Fruit fly (Drosophila melanogaster) whole organism, embryonic: ENCODE data around the gene CG15418.

Experiments used
- CG10959 ChIP-seq: fragments of 200-800 bp; sonication (Bioruptor generic); IDR thresholded peaks from 2 replicates; pipeline ENCODE4 v1.3.6; 2022; ENCODE audit warnings: missing biosample characterization, missing genetic modification characterization
- CG11085 ChIP-seq: fragments of 200-800 bp; sonication (Bioruptor generic); IDR thresholded peaks from 2 replicates; pipeline ENCODE4 v1.3.6; 2022; ENCODE audit warnings: missing biosample characterization, missing genetic modification characterization
- CG11247 ChIP-seq: fragments of 200-800 bp; sonication (Bioruptor generic); IDR thresholded peaks from 2 replicates; pipeline ENCODE4 v1.3.6; 2022; ENCODE audit warnings: missing biosample characterization, missing genetic modification characterization
- CG12236 ChIP-seq: fragments of 200-800 bp; sonication (Bioruptor generic); optimal IDR thresholded peaks from 2 replicates; lab custom pipeline; 2016; ENCODE audit warnings: missing biosample characterization, missing genetic modification characterization
- CG13775 ChIP-seq: fragments of 200-800 bp; sonication (Bioruptor generic); optimal IDR thresholded peaks from 3 replicates; lab custom pipeline; 2017; ENCODE audit warnings: missing biosample characterization, mild to moderate bottlenecking, missing genetic modification characterization
- CG1603 ChIP-seq: fragments of 200-800 bp; sonication (Bioruptor generic); optimal IDR thresholded peaks from 2 replicates; lab custom pipeline; 2019; ENCODE audit warnings: missing biosample characterization, mild to moderate bottlenecking, missing genetic modification characterization, moderate library complexity
- CG16863 ChIP-seq: fragments of 200-800 bp; sonication (Bioruptor generic); optimal IDR thresholded peaks from 3 replicates; lab custom pipeline; 2016; ENCODE audit warnings: missing biosample characterization, missing genetic modification characterization
- CG17361 ChIP-seq: fragments of 200-800 bp; sonication (Bioruptor generic); IDR thresholded peaks from 3 replicates; pipeline ENCODE4 v1.3.6; 2022; ENCODE audit warnings: missing biosample characterization, missing genetic modification characterization
- CG18619 ChIP-seq: fragments of 200-800 bp; sonication (Bioruptor generic); optimal IDR thresholded peaks from 3 replicates; lab custom pipeline; 2017; ENCODE audit warnings: missing biosample characterization, mild to moderate bottlenecking, missing genetic modification characterization
- CG2712 ChIP-seq: fragments of 200-800 bp; optimal IDR thresholded peaks from 3 replicates; lab custom pipeline; 2019; ENCODE audit warnings: missing biosample characterization, mild to moderate bottlenecking, missing genetic modification characterization, moderate library complexity
- CG31365 ChIP-seq: fragments of 200-800 bp; sonication (Bioruptor generic); optimal IDR thresholded peaks from 2 replicates; lab custom pipeline; 2018; ENCODE audit warnings: missing biosample characterization, mild to moderate bottlenecking, missing genetic modification characterization
- CG33213 ChIP-seq: fragments of 200-800 bp; sonication (Bioruptor generic); optimal IDR thresholded peaks from 3 replicates; lab custom pipeline; 2016; ENCODE audit warnings: missing biosample characterization, missing genetic modification characterization
- CG33557 ChIP-seq: fragments of 200-800 bp; sonication (Bioruptor generic); optimal IDR thresholded peaks from 2 replicates; lab custom pipeline; 2019; ENCODE audit warnings: missing biosample characterization, mild to moderate bottlenecking, missing genetic modification characterization, moderate library complexity
- CG4854 ChIP-seq: fragments of 200-800 bp; sonication (Bioruptor generic); optimal IDR thresholded peaks from 2 replicates; lab custom pipeline; 2016; ENCODE audit warnings: missing biosample characterization, missing genetic modification characterization, inconsistent platforms
- CG5953 ChIP-seq: fragments of 200-800 bp; sonication (Bioruptor generic); IDR thresholded peaks from 2 replicates; pipeline ENCODE4 v1.3.6; 2022; ENCODE audit warnings: missing biosample characterization, missing genetic modification characterization
- CG6854 ChIP-seq: fragments of 200-800 bp; sonication (Bioruptor generic); optimal IDR thresholded peaks from 3 replicates; lab custom pipeline; 2017; ENCODE audit warnings: missing biosample characterization, mild to moderate bottlenecking, missing genetic modification characterization
- CG8089 ChIP-seq: fragments of 200-800 bp; sonication (Bioruptor generic); optimal IDR thresholded peaks from 3 replicates; lab custom pipeline; 2016; ENCODE audit warnings: missing biosample characterization, missing genetic modification characterization
- Drgx ChIP-seq: fragments of 200-800 bp; sonication (Bioruptor generic); IDR thresholded peaks from 2 replicates; pipeline ENCODE4 v1.3.6; 2022; ENCODE audit warnings: missing biosample characterization, missing genetic modification characterization
- E2f1 ChIP-seq: fragments of 200-800 bp; sonication (Bioruptor generic); IDR thresholded peaks from 2 replicates; pipeline ENCODE4 v1.3.6; 2022; ENCODE audit warnings: missing biosample characterization, missing genetic modification characterization
- H15 ChIP-seq: fragments of 200-800 bp; sonication (Bioruptor generic); IDR thresholded peaks from 3 replicates; pipeline ENCODE4 v1.3.6; 2022; ENCODE audit warnings: missing biosample characterization, missing genetic modification characterization
- HLHmδ ChIP-seq: fragments of 200-800 bp; sonication (Bioruptor generic); optimal IDR thresholded peaks from 2 replicates; lab custom pipeline; 2018; ENCODE audit warnings: missing biosample characterization, mild to moderate bottlenecking, missing genetic modification characterization, moderate library complexity
- Hey ChIP-seq: fragments of 200-800 bp; sonication (Bioruptor generic); optimal IDR thresholded peaks from 3 replicates; lab custom pipeline; 2018; ENCODE audit warnings: missing biosample characterization, mild to moderate bottlenecking, missing genetic modification characterization
- Lhr ChIP-seq: fragments of 200-800 bp; sonication (Bioruptor generic); optimal IDR thresholded peaks from 3 replicates; lab custom pipeline; 2017; ENCODE audit warnings: mild to moderate bottlenecking, missing biosample characterization, missing genetic modification reagents, missing genetic modification characterization
- Lpt ChIP-seq: fragments of >200 bp; optimal IDR thresholded peaks from 2 replicates; lab custom pipeline; 2018; ENCODE audit warnings: missing biosample characterization, missing genetic modification characterization
- MESR4 ChIP-seq: fragments of 200-800 bp; sonication (Bioruptor generic); optimal IDR thresholded peaks from 2 replicates; lab custom pipeline; 2018; ENCODE audit warnings: missing biosample characterization, mild to moderate bottlenecking, missing genetic modification characterization, moderate library complexity
- Myb ChIP-seq: fragments of 200-800 bp; sonication (Bioruptor generic); optimal IDR thresholded peaks from 2 replicates; lab custom pipeline; 2016; ENCODE audit warnings: missing biosample characterization, missing genetic modification characterization
- Nf-YA ChIP-seq: fragments of 200-800 bp; sonication (Bioruptor generic); IDR thresholded peaks from 2 replicates; pipeline ENCODE4 v1.3.6; 2022; ENCODE audit warnings: missing biosample characterization, missing genetic modification characterization
- Nf-YB ChIP-seq: fragments of 200-800 bp; sonication (Bioruptor generic); optimal IDR thresholded peaks from 3 replicates; lab custom pipeline; 2019; ENCODE audit warnings: missing biosample characterization, mild to moderate bottlenecking, missing genetic modification characterization, moderate library complexity
- Oaz ChIP-seq: fragments of 200-800 bp; sonication (Bioruptor generic); IDR thresholded peaks from 2 replicates; pipeline ENCODE4 v1.3.6; 2022; ENCODE audit warnings: missing biosample characterization, missing genetic modification characterization
- Poxn ChIP-seq: fragments of 200-800 bp; sonication (Bioruptor generic); IDR thresholded peaks from 2 replicates; pipeline ENCODE4 v1.3.6; 2022; ENCODE audit warnings: missing biosample characterization, missing genetic modification characterization
- Sox102F ChIP-seq: fragments of 200-800 bp; sonication (Bioruptor generic); optimal IDR thresholded peaks from 2 replicates; lab custom pipeline; 2018; ENCODE audit warnings: missing biosample characterization, mild to moderate bottlenecking, missing genetic modification characterization, moderate library complexity
- Spps ChIP-seq: fragments of 200-800 bp; sonication (Bioruptor generic); optimal IDR thresholded peaks from 2 replicates; lab custom pipeline; 2018; ENCODE audit warnings: missing biosample characterization, mild to moderate bottlenecking, missing genetic modification characterization
- ap ChIP-seq: fragments of 200-800 bp; sonication (Bioruptor generic); IDR thresholded peaks from 2 replicates; pipeline ENCODE4 v1.3.6; 2022; ENCODE audit warnings: missing biosample characterization, missing genetic modification characterization
- az2 ChIP-seq: fragments of 200-800 bp; sonication (Bioruptor generic); optimal IDR thresholded peaks from 3 replicates; lab custom pipeline; 2016; ENCODE audit warnings: missing biosample characterization, missing genetic modification characterization
- crol ChIP-seq: fragments of 200-800 bp; sonication (Bioruptor generic); IDR thresholded peaks from 2 replicates; pipeline ENCODE4 v1.3.6; 2022; ENCODE audit warnings: missing biosample characterization, missing genetic modification characterization
- dimm ChIP-seq: fragments of 200-800 bp; sonication (Bioruptor generic); IDR thresholded peaks from 2 replicates; pipeline ENCODE4 v1.3.6; 2022; ENCODE audit warnings: missing biosample characterization, missing genetic modification characterization
- fd64A ChIP-seq: fragments of 200-800 bp; sonication (Bioruptor generic); optimal IDR thresholded peaks from 3 replicates; lab custom pipeline; 2018; ENCODE audit warnings: missing biosample characterization, mild to moderate bottlenecking, missing genetic modification characterization
- gem ChIP-seq: fragments of 200-800 bp; sonication (Bioruptor generic); optimal IDR thresholded peaks from 2 replicates; lab custom pipeline; 2019; ENCODE audit warnings: missing biosample characterization, mild to moderate bottlenecking, missing genetic modification characterization, moderate library complexity
- her ChIP-seq: fragments of 200-800 bp; sonication (Bioruptor generic); optimal IDR thresholded peaks from 2 replicates; lab custom pipeline; 2016; ENCODE audit warnings: missing biosample characterization, missing genetic modification characterization
- hkb ChIP-seq, 2 experiments: fragments of 200-800 bp in 1 of 2; fragments of >200 bp in 1 of 2; sonication (Bioruptor generic) in 1 of 2; IDR thresholded peaks in 1 of 2; optimal IDR thresholded peaks in 1 of 2; 2 replicates each; pipeline versions ENCODE4 v1.3.6 to Lab custom; 2017 to 2022; ENCODE audit warnings: missing biosample characterization in 1 of 2, missing genetic modification characterization in 1 of 2
- ind ChIP-seq: fragments of 200-800 bp; sonication (Bioruptor generic); optimal IDR thresholded peaks from 3 replicates; lab custom pipeline; 2016; ENCODE audit warnings: missing biosample characterization, missing genetic modification characterization
- nmo ChIP-seq: fragments of 200-800 bp; sonication (Bioruptor generic); optimal IDR thresholded peaks from 2 replicates; lab custom pipeline; 2018; ENCODE audit warnings: missing biosample characterization, mild to moderate bottlenecking, missing genetic modification characterization, moderate library complexity
- pnt ChIP-seq: fragments of 200-800 bp; sonication (Bioruptor generic); optimal IDR thresholded peaks from 3 replicates; lab custom pipeline; 2016; ENCODE audit warnings: missing biosample characterization, missing genetic modification characterization
- repo ChIP-seq: fragments of 200-800 bp; sonication (Bioruptor generic); optimal IDR thresholded peaks from 2 replicates; lab custom pipeline; 2016; ENCODE audit warnings: missing biosample characterization, missing genetic modification characterization
- seq ChIP-seq: fragments of 200-800 bp; sonication (Bioruptor generic); IDR thresholded peaks from 2 replicates; pipeline ENCODE4 v1.3.6; 2022; ENCODE audit warnings: missing biosample characterization, missing genetic modification characterization
- sisA ChIP-seq: fragments of 200-800 bp; sonication (Bioruptor generic); IDR thresholded peaks from 2 replicates; pipeline ENCODE4 v1.3.6; 2022; ENCODE audit warnings: missing biosample characterization, missing genetic modification characterization
- sob ChIP-seq: fragments of 200-800 bp; sonication (Bioruptor generic); IDR thresholded peaks from 2 replicates; pipeline ENCODE4 v1.3.6; 2022; ENCODE audit warnings: missing biosample characterization, missing genetic modification characterization
- tgo ChIP-seq: fragments of 200-800 bp; sonication (Bioruptor generic); IDR thresholded peaks from 3 replicates; pipeline ENCODE4 v1.3.6; 2022; ENCODE audit warnings: missing biosample characterization, missing genetic modification characterization
- ttk ChIP-seq: fragments of 200-800 bp; sonication (Bioruptor generic); IDR thresholded peaks from 2 replicates; pipeline ENCODE4 v2.1.2; 2022; ENCODE audit warnings: missing biosample characterization, missing genetic modification characterization
- usp ChIP-seq: fragments of >200 bp; optimal IDR thresholded peaks from 2 replicates; lab custom pipeline; 2017; ENCODE audit warnings: missing biosample characterization, missing genetic modification characterization
- wor ChIP-seq: fragments of 200-800 bp; sonication (Bioruptor generic); IDR thresholded peaks from 2 replicates; pipeline ENCODE4 v1.3.6; 2022; ENCODE audit warnings: missing biosample characterization, missing genetic modification characterization

CG15418 gene

DNA sequence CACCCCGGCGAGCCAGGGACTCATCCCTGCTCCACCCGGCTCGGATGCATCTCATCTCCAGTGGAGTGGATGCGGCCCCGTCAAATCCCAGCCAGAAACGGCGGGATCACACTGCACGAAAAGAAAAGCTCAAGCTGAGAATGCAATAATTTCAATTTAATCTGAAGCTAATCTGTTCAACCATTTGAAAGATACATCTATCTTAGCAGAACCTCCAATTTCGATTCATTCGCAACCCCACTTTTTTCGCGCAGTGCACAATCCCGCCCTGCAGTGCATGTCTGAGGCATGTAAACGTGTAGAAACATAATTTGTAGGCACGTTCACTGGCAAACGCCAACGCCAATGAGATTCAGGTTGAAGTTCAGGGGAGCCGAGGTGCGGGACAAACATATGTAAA is 23.0 kb downstream of the CG15418 start (continued):
- no peak for TF ChIP-seq HLHmδ (GFP tag; lab: Kevin White, UChicago)
- peak; percentile 33; the same call in 1 of the 2 replicates for TF ChIP-seq E2f1 (GFP tag; lab: Robert Waterston, UW)
- TF ChIP-seq sisA: peak; percentile 77
- TF ChIP-seq Hey (tag; lab: Kevin White, UChicago): no peak
- peak; percentile 72 for TF ChIP-seq CG2712
- 0 out of 2 replicates have a peak, but pooled peaks have one; percentile 24 for TF ChIP-seq Drgx (GFP tag; lab: Robert Waterston, UW)
- peak; percentile 59 for TF ChIP-seq pnt (GFP tag; lab: Kevin White, UChicago)
- no peak for TF ChIP-seq Lpt (GFP tag; lab: Kevin White, UChicago)
- peak; percentile 42 for TF ChIP-seq ind (GFP tag; lab: Kevin White, UChicago)
- TF ChIP-seq Spps (tag; lab: Kevin White, UChicago): peak; percentile 44
- TF ChIP-seq CG12236: peak; percentile 21
- TF ChIP-seq Nf-YB (GFP tag; lab: Kevin White, UChicago): peak; percentile 34
- no peak for TF ChIP-seq CG6854 (GFP tag; lab: Kevin White, UChicago)
- peak; percentile 42; the same call in 1 of the 2 replicates for TF ChIP-seq CG11085
- TF ChIP-seq Poxn (GFP tag; lab: Robert Waterston, UW): no peak
- peak; percentile 45; the same call in 2 of the 3 replicates for TF ChIP-seq H15 (GFP tag; lab: Robert Waterston, UW)
- peak; percentile 52 for TF ChIP-seq nmo (GFP tag; lab: Kevin White, UChicago)
- peak; percentile 51 for TF ChIP-seq az2 (GFP tag; lab: Kevin White, UChicago)
- TF ChIP-seq crol (GFP tag; lab: Robert Waterston, UW): no peak
- peak; percentile 60 for TF ChIP-seq gem (tag; lab: Kevin White, UChicago)
- no peak for TF ChIP-seq usp
- no peak for TF ChIP-seq CG31365 (tag; lab: Kevin White, UChicago)
- peak; percentile 23 for TF ChIP-seq CG13775 (GFP tag; lab: Kevin White, UChicago)
- peak; percentile 80 for TF ChIP-seq CG1603
- TF ChIP-seq CG8089 (GFP tag; lab: Kevin White, UChicago): peak; percentile 39
- peak; percentile 39 for TF ChIP-seq repo (GFP tag; lab: Kevin White, UChicago)
- TF ChIP-seq Lhr (GFP tag; lab: Kevin White, UChicago): no peak
- TF ChIP-seq Myb (GFP tag; lab: Kevin White, UChicago): no peak
- peak; percentile 72; the same call in 1 of the 2 replicates for TF ChIP-seq sob
- no peak for TF ChIP-seq MESR4 (GFP tag; lab: Kevin White, UChicago)
- no peak for TF ChIP-seq hkb (optimal IDR thresholded peaks at IDR 0.05; lab: Kevin White, UChicago)
- TF ChIP-seq hkb (GFP tag; IDR thresholded peaks at IDR 0.05; lab: Robert Waterston, UW): peak; percentile 65; the same call in 1 of the 2 replicates
- TF ChIP-seq fd64A: no peak
- TF ChIP-seq CG33557 (GFP tag; lab: Kevin White, UChicago): peak; percentile 35
- TF ChIP-seq CG16863: peak; percentile 62
- peak; percentile 26; the same call in 1 of the 2 replicates for TF ChIP-seq CG11247 (GFP tag; lab: Robert Waterston, UW)
- TF ChIP-seq CG33213 (GFP tag; lab: Kevin White, UChicago): peak; percentile 34
- TF ChIP-seq ap (GFP tag; lab: Robert Waterston, UW): peak; percentile 46; the same call in 1 of the 2 replicates
- peak; percentile 61 for TF ChIP-seq Sox102F (GFP tag; lab: Kevin White, UChicago)
- TF ChIP-seq CG5953 (GFP tag; lab: Robert Waterston, UW): no peak
- TF ChIP-seq CG10959: peak; percentile 55
- peak; percentile 61; the same call in 1 of the 2 replicates for TF ChIP-seq ttk (GFP tag; lab: Robert Waterston, UW)
- TF ChIP-seq CG17361: 0 out of 3 replicates have a peak, but pooled peaks have one; percentile 43
- TF ChIP-seq wor: peak; percentile 29; the same call in 1 of the 2 replicates
- no peak for TF ChIP-seq Oaz
- no peak for TF ChIP-seq CG4854 (GFP tag; lab: Kevin White, UChicago)
- TF ChIP-seq dimm (GFP tag; lab: Robert Waterston, UW): 0 out of 2 replicates have a peak, but pooled peaks have one; percentile 56
- peak; percentile 1 for TF ChIP-seq her (GFP tag; lab: Kevin White, UChicago)
- 0 out of 2 replicates have a peak, but pooled peaks have one; percentile 11 for TF ChIP-seq seq (GFP tag; lab: Robert Waterston, UW)
- TF ChIP-seq tgo (GFP tag; lab: Robert Waterston, UW): peak; percentile 56
- TF ChIP-seq Nf-YA (GFP tag; lab: Robert Waterston, UW): no peak
- TF ChIP-seq CG18619 (GFP tag; lab: Kevin White, UChicago): no peak
